Worm (Caenorhabditis elegans) whole organism, L4 larva: ENCODE measurements around the gene srx-29.
A peak's percentile ranks its signal among the peaks of the same experiment; 100 is the strongest.

Source experiments
- F26F4.8 ChIP-seq: fragments of 200-800 bp; sonication (Bioruptor generic); conservative IDR thresholded peaks from 2 replicates; pipeline ENCODE4 v1.3.6; 2022; ENCODE audit warnings: missing genetic modification characterization, missing compliant biosample characterization
- F49E8.2 ChIP-seq: sonication (generic microtip); optimal IDR thresholded peaks from 2 replicates; lab custom pipeline; 2016; ENCODE audit warnings: missing compliant biosample characterization, mild to moderate bottlenecking, missing genetic modification characterization, borderline replicate concordance
- T20F7.1 ChIP-seq: fragments of 200-800 bp; sonication (Bioruptor generic); optimal IDR thresholded peaks from 2 replicates; lab custom pipeline; 2018; ENCODE audit warnings: mild to moderate bottlenecking, missing genetic modification characterization, missing compliant biosample characterization
- Y48G9A.11 ChIP-seq: fragments of 200-800 bp; sonication (Bioruptor generic); IDR thresholded peaks from 2 replicates; pipeline ENCODE4 v1.3.6; 2022; ENCODE audit warnings: missing genetic modification reagents, missing genetic modification characterization, missing compliant biosample characterization
- ZK337.2 ChIP-seq: fragments of 200-800 bp; sonication (Bioruptor generic); IDR thresholded peaks from 2 replicates; pipeline ENCODE4 v1.3.6; 2022; ENCODE audit warnings: missing genetic modification reagents, missing genetic modification characterization, missing compliant biosample characterization
- ZK546.5 ChIP-seq, 2 experiments: sonication (generic microtip); optimal IDR thresholded peaks; 2 replicates each; lab custom pipeline; 2017; ENCODE audit warnings: missing biosample characterization in 2 of 2, missing genetic modification characterization in 2 of 2
- aha-1 ChIP-seq: fragments of 150-350 bp; peaks from one replicate; lab custom pipeline; 2014; ENCODE audit warnings: missing biosample characterization, missing genetic modification characterization
- aly-2 ChIP-seq: sonication (generic microtip); optimal IDR thresholded peaks from 2 replicates; lab custom pipeline; 2018; ENCODE audit warnings: missing biosample characterization, missing genetic modification characterization
- ama-1 ChIP-seq: fragments of 150-350 bp; optimal IDR thresholded peaks from 2 replicates; lab custom pipeline; 2014; ENCODE audit warnings: inconsistent platforms, mixed read lengths
- ceh-20 ChIP-seq: fragments of 200-800 bp; sonication (Bioruptor generic); IDR thresholded peaks from 2 replicates; pipeline ENCODE4 v1.3.6; 2022; ENCODE audit warnings: missing genetic modification reagents, missing genetic modification characterization, missing compliant biosample characterization
- ceh-32 ChIP-seq: sonication (generic microtip); optimal IDR thresholded peaks from 2 replicates; lab custom pipeline; 2016; ENCODE audit warnings: mild to moderate bottlenecking, missing genetic modification characterization, missing compliant biosample characterization; ENCODE audit not compliant: poor library complexity
- ceh-62 ChIP-seq: sonication (generic microtip); optimal IDR thresholded peaks from 2 replicates; lab custom pipeline; 2017; ENCODE audit warnings: missing biosample characterization, missing genetic modification characterization
- ceh-82 ChIP-seq: sonication (generic microtip); optimal IDR thresholded peaks from 2 replicates; lab custom pipeline; 2017; ENCODE audit warnings: missing biosample characterization, missing genetic modification characterization
- ctbp-1 ChIP-seq: fragments of 200-800 bp; sonication (Bioruptor generic); IDR thresholded peaks from 2 replicates; pipeline ENCODE4 v1.3.6; 2022; ENCODE audit warnings: missing genetic modification reagents, missing genetic modification characterization, missing compliant biosample characterization
- daf-16 ChIP-seq, 3 experiments: sonication (generic microtip); optimal IDR thresholded peaks; 2 replicates each; lab custom pipeline; 2016 to 2017; ENCODE audit warnings: missing genetic modification characterization in 3 of 3, missing genetic modification reagents in 3 of 3, mild to moderate bottlenecking in 2 of 3, missing compliant biosample characterization in 2 of 3, missing biosample characterization in 1 of 3, moderate library complexity in 1 of 3
- daf-8 ChIP-seq: fragments of 200-800 bp; sonication (Bioruptor generic); IDR thresholded peaks from 2 replicates; pipeline ENCODE4 v1.3.6; 2022; ENCODE audit warnings: missing genetic modification characterization, missing compliant biosample characterization
- dmd-6 ChIP-seq: fragments of 200-800 bp; sonication (Bioruptor generic); IDR thresholded peaks from 2 replicates; pipeline ENCODE4 v1.3.6; 2022; ENCODE audit warnings: missing genetic modification reagents, missing genetic modification characterization, missing compliant biosample characterization
- duxl-1 ChIP-seq: sonication (generic microtip); optimal IDR thresholded peaks from 2 replicates; lab custom pipeline; 2016; ENCODE audit warnings: mild to moderate bottlenecking, missing genetic modification characterization, moderate library complexity, missing compliant biosample characterization; ENCODE audit not compliant: poor library complexity
- egl-43 ChIP-seq: fragments of 200-800 bp; sonication (Bioruptor generic); IDR thresholded peaks from 2 replicates; pipeline ENCODE4 v1.3.6; 2022; ENCODE audit warnings: missing genetic modification reagents, missing genetic modification characterization, missing compliant biosample characterization
- fkh-10 ChIP-seq: fragments of 150-350 bp; optimal IDR thresholded peaks from 2 replicates; lab custom pipeline; 2014; ENCODE audit warnings: missing biosample characterization, missing genetic modification reagents, missing genetic modification characterization
- fos-1 ChIP-seq: fragments of 150-350 bp; optimal IDR thresholded peaks from 2 replicates; lab custom pipeline; 2014; ENCODE audit warnings: missing biosample characterization, missing genetic modification characterization
- hlh-11 ChIP-seq: fragments of 200-800 bp; sonication (Bioruptor generic); optimal IDR thresholded peaks from 2 replicates; lab custom pipeline; 2018; ENCODE audit warnings: mild to moderate bottlenecking, missing genetic modification characterization, missing compliant biosample characterization
- lin-13 ChIP-seq: fragments of 150-350 bp; optimal IDR thresholded peaks from 2 replicates; lab custom pipeline; 2014; ENCODE audit warnings: missing biosample characterization, missing genetic modification reagents, missing genetic modification characterization
- lin-38 ChIP-seq: fragments of 200-800 bp; sonication (Bioruptor generic); IDR thresholded peaks from 2 replicates; pipeline ENCODE4 v1.3.6; 2022; ENCODE audit warnings: missing genetic modification reagents, missing genetic modification characterization, missing compliant biosample characterization
- mdl-1 ChIP-seq, 2 experiments: fragments of 150-350 bp in 1 of 2; sonication (generic microtip) in 1 of 2; optimal IDR thresholded peaks; 2 replicates each; lab custom pipeline; 2014 to 2017; ENCODE audit warnings: missing biosample characterization in 2 of 2, missing genetic modification characterization in 2 of 2
- mxl-2 ChIP-seq: fragments of 200-800 bp; sonication (Bioruptor generic); conservative IDR thresholded peaks from 2 replicates; pipeline ENCODE4 v1.3.6; 2022; ENCODE audit warnings: missing genetic modification reagents, missing genetic modification characterization, missing compliant biosample characterization
- nhr-11 ChIP-seq: fragments of 150-350 bp; optimal IDR thresholded peaks from 2 replicates; lab custom pipeline; 2014; ENCODE audit warnings: missing biosample characterization, missing genetic modification characterization
- nhr-111 ChIP-seq: fragments of 200-800 bp; sonication (Bioruptor generic); optimal IDR thresholded peaks from 2 replicates; lab custom pipeline; 2018; ENCODE audit warnings: mild to moderate bottlenecking, missing genetic modification characterization, missing compliant biosample characterization
- nhr-28 ChIP-seq: fragments of 150-350 bp; optimal IDR thresholded peaks from 2 replicates; lab custom pipeline; 2014; ENCODE audit warnings: missing biosample characterization, missing genetic modification characterization
- nhr-42 ChIP-seq: fragments of 200-800 bp; sonication (Bioruptor generic); IDR thresholded peaks from 2 replicates; pipeline ENCODE4 v1.3.6; 2022; ENCODE audit warnings: missing genetic modification characterization, missing compliant biosample characterization
- nhr-6 ChIP-seq: fragments of 150-350 bp; optimal IDR thresholded peaks from 2 replicates; lab custom pipeline; 2014; ENCODE audit warnings: missing biosample characterization, missing genetic modification characterization
- pha-4 ChIP-seq, 2 experiments: fragments of 150-350 bp in 1 of 2; fragments of 200-800 bp in 1 of 2; sonication (Bioruptor generic) in 1 of 2; IDR thresholded peaks in 1 of 2; optimal IDR thresholded peaks in 1 of 2; 2 replicates each; pipeline versions ENCODE4 v1.3.6 to Lab custom; 2014 to 2022; ENCODE audit warnings: missing genetic modification characterization in 2 of 2, missing genetic modification reagents in 2 of 2, missing biosample characterization in 1 of 2, missing compliant biosample characterization in 1 of 2
- set-16 ChIP-seq: fragments of 200-800 bp; sonication (Bioruptor generic); IDR thresholded peaks from 2 replicates; pipeline ENCODE4 v1.3.6; 2022; ENCODE audit warnings: missing genetic modification reagents, missing genetic modification characterization, missing compliant biosample characterization
- tra-1 ChIP-seq: fragments of 200-800 bp; sonication (Bioruptor generic); IDR thresholded peaks from 2 replicates; pipeline ENCODE4 v1.3.6; 2022; ENCODE audit warnings: missing genetic modification reagents, missing genetic modification characterization, missing compliant biosample characterization
- unc-62 ChIP-seq, 3 experiments: fragments of 150-350 bp in 1 of 3; sonication (generic microtip); optimal IDR thresholded peaks in 2 of 3; peaks in 1 of 3; 1 replicate in 1 of 3; 2 replicates in 2 of 3; lab custom pipeline; 2014 to 2017; ENCODE audit warnings: missing biosample characterization in 3 of 3, missing genetic modification characterization in 3 of 3, missing genetic modification reagents in 3 of 3, missing genotype in 1 of 3
- vab-7 ChIP-seq: fragments of 200-800 bp; sonication (Bioruptor generic); IDR thresholded peaks from 2 replicates; pipeline ENCODE4 v1.3.6; 2022; ENCODE audit warnings: missing genetic modification reagents, missing genetic modification characterization, missing compliant biosample characterization
- zfp-3 ChIP-seq: fragments of 200-800 bp; sonication (Bioruptor generic); conservative IDR thresholded peaks from 2 replicates; pipeline ENCODE4 v1.3.6; 2022; ENCODE audit warnings: missing genetic modification reagents, missing genetic modification characterization, missing compliant biosample characterization
- zip-11 ChIP-seq: fragments of 200-800 bp; sonication (Bioruptor generic); IDR thresholded peaks from 2 replicates; pipeline ENCODE4 v1.3.6; 2022; ENCODE audit warnings: missing genetic modification characterization, missing compliant biosample characterization

srx-29 gene

DNA sequence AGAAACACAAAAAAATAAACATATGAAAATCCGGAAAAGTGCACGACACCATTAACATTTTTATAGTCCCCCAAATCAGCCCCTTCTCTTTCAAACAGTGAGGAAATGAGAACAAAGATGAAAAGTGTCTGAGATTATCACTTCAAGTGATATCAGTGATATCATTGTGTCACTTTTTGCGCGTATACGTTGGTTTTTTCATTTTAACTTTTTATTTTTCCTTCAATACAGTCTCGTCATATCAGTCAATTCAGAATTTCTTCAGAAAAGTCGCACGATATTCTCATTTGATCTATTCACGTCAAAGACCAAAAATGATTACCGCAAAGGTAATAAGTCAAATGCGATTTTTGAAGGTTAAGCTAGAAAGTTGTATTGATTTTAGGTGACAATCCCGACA, 6.7 kb upstream of the srx-29 start, which contains the start of gene twk-34:
twk-34 (plus strand) TSS at position 216 of the 400 bp plus-strand sequence.
- no peak for TF ChIP-seq aly-2 (tag; lab: Kevin White, UChicago)
- no peak for TF ChIP-seq nhr-111 (GFP tag; lab: Kevin White, UChicago)
- no peak for TF ChIP-seq tra-1
- no peak for TF ChIP-seq ama-1 (lab: Kevin White, UChicago)
- no peak for TF ChIP-seq F26F4.8
- TF ChIP-seq nhr-28 (tag; lab: Kevin White, UChicago): peak; percentile 7
- TF ChIP-seq T20F7.1 (GFP tag; lab: Kevin White, UChicago): no peak
- TF ChIP-seq set-16 (GFP tag; lab: Robert Waterston, UW): no peak
- no peak for TF ChIP-seq ceh-32 (tag; lab: Kevin White, UChicago)
- TF ChIP-seq fos-1 (tag; lab: Kevin White, UChicago): no peak
- TF ChIP-seq dmd-6 (GFP tag; lab: Robert Waterston, UW): peak; percentile 21; the same call in 1 of the 2 replicates

- TF ChIP-seq ctbp-1 (GFP tag; lab: Robert Waterston, UW): no peak
- no peak for TF ChIP-seq zfp-3 (GFP tag; lab: Robert Waterston, UW)
- no peak for TF ChIP-seq ceh-62 (tag; lab: Kevin White, UChicago)
- no peak for TF ChIP-seq pha-4 (GFP tag; IDR thresholded peaks at IDR 0.05; lab: Robert Waterston, UW)
- TF ChIP-seq pha-4 (tag; optimal IDR thresholded peaks at IDR 0.05; lab: Kevin White, UChicago): no peak
- TF ChIP-seq daf-8 (GFP tag; lab: Robert Waterston, UW): no peak
- no peak for TF ChIP-seq ceh-20 (GFP tag; lab: Robert Waterston, UW)
- TF ChIP-seq vab-7 (GFP tag; lab: Robert Waterston, UW): no peak
- no peak for TF ChIP-seq lin-38 (GFP tag; lab: Robert Waterston, UW)
- no peak for TF ChIP-seq fkh-10 (GFP tag; lab: Kevin White, UChicago)
- no peak for TF ChIP-seq mdl-1 (tag; optimal IDR thresholded peaks at IDR 0.05; lab: Kevin White, UChicago)
- TF ChIP-seq daf-16 (GFP tag; optimal IDR thresholded peaks at IDR 0.05; lab: Kevin White, UChicago): no peak
- TF ChIP-seq daf-16 (tag; optimal IDR thresholded peaks at IDR 0.05; lab: Kevin White, UChicago): no peak
- no peak for TF ChIP-seq hlh-11 (tag; lab: Kevin White, UChicago)
- TF ChIP-seq T20F7.1 (GFP tag; lab: Kevin White, UChicago): no peak
- TF ChIP-seq ceh-82 (tag; lab: Kevin White, UChicago): no peak
These were observed 4.3 kb upstream of the srx-29 start, which contains the start of gene nhr-53 for ce11 chrV:15702263-15702662. Gene nhr-53 (minus strand): TSS chrV:15702363.

ce11 chrV:15699799-15700198, 1.8 kb upstream of the srx-29 start, which contains the start of gene nhr-199:
Gene nhr-199 (minus strand): TSS chrV:15699899.
- no peak for TF ChIP-seq F49E8.2 (tag; lab: Kevin White, UChicago)
- no peak for TF ChIP-seq nhr-42
- no peak for TF ChIP-seq ZK337.2 (GFP tag; lab: Robert Waterston, UW)
- no peak for TF ChIP-seq egl-43
- no peak for TF ChIP-seq T20F7.1 (GFP tag; lab: Kevin White, UChicago)
- TF ChIP-seq nhr-11 (tag; lab: Kevin White, UChicago): no peak
- TF ChIP-seq nhr-6: no peak
- TF ChIP-seq mxl-2: no peak
- no peak for TF ChIP-seq F26F4.8
- TF ChIP-seq, all 104 proteins: peak for 0

ce11 chrV:15693682-15694081, 4.3 kb downstream of the srx-29 start, which contains the start of gene nhr-198:
Gene nhr-198 (plus strand): TSS chrV:15693994.
- TF ChIP-seq unc-62 (GFP tag; optimal IDR thresholded peaks at IDR 0.05 in 1 of 2; lab: Kevin White, UChicago) (no peak), unc-62 (tag; optimal IDR thresholded peaks at IDR 0.05; lab: Kevin White, UChicago) (no peak), duxl-1 (tag; lab: Kevin White, UChicago) (no peak), zip-11 (GFP tag; lab: Robert Waterston, UW) (no peak), nhr-28 (tag; lab: Kevin White, UChicago) (no peak), Y48G9A.11 (GFP tag; lab: Robert Waterston, UW) (no peak), ZK546.5 (tag; optimal IDR thresholded peaks at IDR 0.05; lab: Kevin White, UChicago) (no peak), aha-1 (tag; lab: Kevin White, UChicago) (no peak), lin-13 (GFP tag; lab: Kevin White, UChicago) (no peak)
